Worm (Caenorhabditis elegans) whole organism, L3 larva: ENCODE results near the gene C25D7.5.

Experiments used
- elt-2 ChIP-seq: sonication (generic microtip); optimal IDR thresholded peaks from 2 replicates; lab custom pipeline; 2016; ENCODE audit warnings: missing genetic modification reagents, mild to moderate bottlenecking, missing genetic modification characterization, missing compliant biosample characterization
- lin-15B ChIP-seq: fragments of 150-350 bp; optimal IDR thresholded peaks from 2 replicates; lab custom pipeline; 2014; ENCODE audit warnings: missing biosample characterization, missing genetic modification characterization
- lin-39 ChIP-seq: fragments of 150-350 bp; optimal IDR thresholded peaks from 2 replicates; lab custom pipeline; 2018; ENCODE audit warnings: missing biosample characterization, missing genetic modification reagents, missing genetic modification characterization
- snpc-4 ChIP-seq: fragments of 150-350 bp; optimal IDR thresholded peaks from 2 replicates; lab custom pipeline; 2014; ENCODE audit warnings: missing biosample characterization, missing genetic modification characterization
- tbx-2 ChIP-seq: sonication (generic microtip); optimal IDR thresholded peaks from 2 replicates; lab custom pipeline; 2016; ENCODE audit warnings: mild to moderate bottlenecking, missing genetic modification characterization, missing compliant biosample characterization
- unc-39 ChIP-seq: sonication (generic microtip); optimal IDR thresholded peaks from 4 replicates; lab custom pipeline; 2017; ENCODE audit warnings: missing biosample characterization, missing genetic modification characterization
- ztf-11 ChIP-seq: fragments of 150-350 bp; optimal IDR thresholded peaks from 2 replicates; lab custom pipeline; 2014; ENCODE audit warnings: missing biosample characterization, missing genetic modification characterization

DNA sequence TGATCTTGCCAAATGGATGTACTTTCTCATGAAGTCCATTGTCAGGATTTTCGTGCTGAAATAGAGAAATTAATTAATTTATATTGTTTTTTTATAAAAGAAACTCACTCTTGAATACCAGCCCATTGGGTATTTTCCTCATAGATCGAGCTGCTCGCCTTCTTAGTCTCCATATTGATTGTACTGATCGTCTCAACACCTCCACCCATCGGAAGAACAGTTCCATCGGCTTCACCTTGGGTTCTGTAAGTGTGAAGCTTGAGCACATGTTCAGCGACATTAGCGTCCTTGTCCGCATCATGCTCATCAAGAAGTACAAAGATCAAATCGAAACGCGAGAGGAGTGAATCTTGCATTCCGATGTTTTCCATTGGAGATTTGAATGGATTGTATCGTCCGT lies 5.3 kb downstream of the C25D7.5 start:
- TF ChIP-seq snpc-4: no peak
- no peak for TF ChIP-seq tbx-2 (tag; lab: Kevin White, UChicago)
- TF ChIP-seq ztf-11 (tag; lab: Kevin White, UChicago): no peak
- TF ChIP-seq lin-15B: no peak
- TF ChIP-seq lin-39 (tag; lab: Kevin White, UChicago): no peak
- TF ChIP-seq elt-2: no peak
- no peak for TF ChIP-seq unc-39 (tag; lab: Kevin White, UChicago)
